Worm (Caenorhabditis elegans) whole organism, L4/young adult: ENCODE data around the gene csp-2.

ENCODE experiments used
- W03F9.2 ChIP-seq: fragments of 150-350 bp; optimal IDR thresholded peaks from 2 replicates; lab custom pipeline; 2014; ENCODE audit warnings: missing biosample characterization, missing genetic modification characterization
- dao-5 ChIP-seq: sonication (generic microtip); optimal IDR thresholded peaks from 2 replicates; lab custom pipeline; 2016; ENCODE audit warnings: missing genotype, missing genetic modification characterization, moderate library complexity, missing compliant biosample characterization

DNA sequence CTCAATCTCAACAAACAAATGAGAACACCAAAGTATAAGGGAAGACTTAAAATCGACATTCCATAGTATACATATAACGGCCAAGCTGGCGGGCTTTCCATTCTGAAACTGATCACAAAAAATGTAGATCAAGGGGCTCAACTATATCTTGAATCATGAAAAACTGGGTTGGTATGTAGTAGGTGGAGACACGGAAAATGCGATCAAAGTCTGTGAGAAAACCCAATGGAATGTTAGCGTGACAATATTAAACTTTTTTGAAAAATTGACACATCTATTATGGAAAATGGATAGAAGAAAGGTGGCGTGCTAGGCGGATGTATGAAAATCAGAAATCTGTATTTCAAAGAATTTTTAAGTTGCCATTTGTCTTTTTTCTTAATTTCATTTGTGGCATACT is 44.3 kb upstream of the csp-2 start, which contains the start of gene srv-28:
- TF ChIP-seq W03F9.2 (tag; lab: Kevin White, UChicago) (no peak), dao-5 (tag; lab: Kevin White, UChicago) (no peak)
